Worm (Caenorhabditis elegans): ENCODE measurements around the gene T10C6.7.

- no peak for TF ChIP-seq nhr-10 (tag; optimal IDR thresholded peaks at IDR 0.05)
- no peak for TF ChIP-seq ztf-11 (tag; optimal IDR thresholded peaks at IDR 0.05)
- TF ChIP-seq nhr-25 (tag; optimal IDR thresholded peaks at IDR 0.05): no peak
- TF ChIP-seq snpc-4 (tag; optimal IDR thresholded peaks at IDR 0.05): no peak
- TF ChIP-seq lsy-2 (tag; optimal IDR thresholded peaks at IDR 0.05): no peak
Observed at ce11 chrV:16020042-16020441, 11.5 kb downstream of the T10C6.7 start, which contains the start of gene srx-44.
